Fruit fly (Drosophila melanogaster): ENCODE results near the gene fabp.

fabp gene

dm6 chr3R:11566769-11567570 is at the start of gene fabp, which contains the start of gene sea:
TSS of gene fabp (minus strand) at chr3R:11567054.
TSS of gene sea (minus strand) at chr3R:11567054.
- peak; percentile 91 for TF ChIP-seq CG17801 (GFP tag; optimal IDR thresholded peaks at IDR 0.05; ENCODE audit: partially characterized antibody)

DNA sequence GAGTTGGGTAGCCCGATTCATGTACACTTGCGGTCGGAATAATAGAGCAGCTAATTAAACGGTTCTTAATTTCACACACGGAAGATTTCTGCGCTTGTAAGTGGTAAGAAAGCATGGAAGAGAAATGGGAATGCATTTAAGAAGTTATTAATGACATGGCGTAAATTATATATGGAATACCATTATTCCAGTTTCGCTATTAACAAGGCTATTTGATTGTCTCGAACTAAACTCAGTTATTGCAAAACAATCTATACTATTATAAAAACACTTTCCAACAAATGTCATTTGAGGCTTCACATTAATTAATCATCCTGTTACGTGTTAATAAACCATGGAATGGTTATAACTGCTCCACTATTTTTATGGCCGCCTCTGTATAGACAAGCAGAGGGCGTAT is 49.4 kb upstream of the fabp start:
- no peak for TF ChIP-seq CG17801 (GFP tag; optimal IDR thresholded peaks at IDR 0.05; ENCODE audit: partially characterized antibody)

DNA sequence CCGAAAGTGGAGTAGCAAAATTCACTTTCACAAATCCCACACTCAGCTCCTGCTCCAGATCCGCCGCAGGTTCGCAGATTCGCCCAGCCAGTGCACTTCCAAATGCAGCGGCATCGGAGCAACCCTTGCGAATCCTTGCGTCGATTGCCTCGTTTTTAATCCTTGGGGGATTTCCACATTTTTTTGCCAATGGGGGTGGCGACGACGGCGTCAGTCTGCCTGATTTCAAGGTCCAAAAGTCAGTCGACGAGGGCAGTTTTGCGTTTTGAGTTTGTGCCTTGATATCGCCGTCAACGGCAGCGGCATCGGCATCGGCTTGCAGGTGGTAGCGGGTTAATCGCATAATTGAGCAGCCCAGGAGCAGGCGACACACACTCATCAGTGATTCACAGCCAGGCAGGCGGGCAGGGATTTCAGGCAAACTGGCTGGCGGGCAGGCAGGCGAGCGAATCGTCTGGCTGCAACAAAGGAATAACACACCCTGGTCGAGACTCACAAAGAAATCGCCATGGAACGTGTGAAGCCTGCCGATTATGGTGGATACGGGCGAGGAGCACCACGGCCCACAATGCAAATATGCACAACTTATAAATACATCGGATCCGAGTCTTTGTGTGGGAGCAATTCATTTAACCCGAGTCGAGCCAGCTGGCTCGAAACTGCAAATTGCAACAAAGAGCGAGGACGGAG is 48.7 kb upstream of the fabp start:
- TF ChIP-seq CG17801 (GFP tag; optimal IDR thresholded peaks at IDR 0.05; ENCODE audit: partially characterized antibody), result no peak

DNA sequence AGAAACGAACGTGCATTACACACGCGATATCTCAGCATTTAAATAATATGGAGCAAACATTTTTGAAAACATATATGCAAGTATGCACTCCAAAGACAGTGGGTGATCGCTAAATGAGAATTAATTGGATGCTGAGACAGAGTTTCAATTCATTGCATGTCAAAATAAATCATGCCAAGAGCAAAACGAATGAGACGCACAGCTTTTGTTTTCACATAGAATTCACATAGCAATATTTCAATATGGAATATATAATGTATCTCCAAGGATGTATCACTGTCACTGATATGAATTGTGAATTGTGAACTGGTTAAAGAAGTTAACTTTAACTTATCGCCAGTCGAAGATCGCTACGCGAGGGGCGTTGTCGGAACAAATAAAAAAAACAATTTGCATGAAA is 47.7 kb upstream of the fabp start:
- TF ChIP-seq CG17801 (GFP tag; optimal IDR thresholded peaks at IDR 0.05; ENCODE audit: partially characterized antibody), result no peak

DNA sequence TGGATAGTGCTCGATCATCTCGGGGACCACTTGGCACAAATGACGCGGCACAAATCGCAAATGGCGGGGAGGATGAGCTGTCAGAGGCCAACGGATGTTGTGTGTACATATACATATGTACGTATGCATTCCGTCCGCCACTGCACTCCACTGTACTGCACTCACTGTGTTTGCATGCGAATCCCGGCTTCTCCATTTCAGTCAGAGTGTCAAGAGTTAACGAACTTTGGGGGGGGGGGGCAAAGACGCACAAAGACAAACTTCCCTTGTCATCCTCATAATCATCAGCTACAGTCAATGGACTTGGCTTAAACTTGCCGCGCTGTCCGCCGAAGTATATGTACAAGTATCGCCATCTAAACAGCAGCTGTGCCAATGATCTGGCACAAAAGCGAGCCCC is 47.3 kb upstream of the fabp start:
- TF ChIP-seq CG17801 (GFP tag; optimal IDR thresholded peaks at IDR 0.05; ENCODE audit: partially characterized antibody), result no peak

dm6 chr3R:11613252-11614036 is 46.6 kb upstream of the fabp start:
- no peak for TF ChIP-seq CG17801 (GFP tag; optimal IDR thresholded peaks at IDR 0.05; ENCODE audit: partially characterized antibody)

DNA sequence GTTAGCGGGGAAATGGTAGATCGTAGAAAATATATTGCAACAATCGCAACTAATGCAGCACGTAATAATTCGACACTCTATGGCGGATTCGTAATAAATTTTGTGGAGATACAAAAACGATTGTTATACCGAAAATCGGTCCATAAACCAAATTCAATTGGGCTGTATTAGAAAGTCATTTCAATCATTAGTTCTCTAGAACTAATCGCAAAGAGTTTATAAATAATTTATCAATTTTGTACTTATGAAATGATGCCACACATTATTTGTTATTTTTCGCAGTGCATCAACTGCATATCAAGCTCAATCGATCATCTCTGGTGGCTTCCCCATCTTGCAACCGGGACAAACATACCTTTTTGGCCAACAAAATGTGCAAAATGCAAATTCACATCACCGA is 45.6 kb upstream of the fabp start:
- TF ChIP-seq CG17801 (GFP tag; optimal IDR thresholded peaks at IDR 0.05; ENCODE audit: partially characterized antibody), result no peak

- TF ChIP-seq CG17801 (GFP tag; optimal IDR thresholded peaks at IDR 0.05; ENCODE audit: partially characterized antibody), result no peak
Measured at dm6 chr3R:11606679-11607078, 39.8 kb upstream of the fabp start.

- peak; percentile 58 for TF ChIP-seq CG17801 (GFP tag; optimal IDR thresholded peaks at IDR 0.05; ENCODE audit: partially characterized antibody)
Measured at dm6 chr3R:11604654-11605436, 38.0 kb upstream of the fabp start.

dm6 chr3R:11603136-11603535 is 36.3 kb upstream of the fabp start:
- TF ChIP-seq CG17801 (GFP tag; optimal IDR thresholded peaks at IDR 0.05; ENCODE audit: partially characterized antibody), result no peak

DNA sequence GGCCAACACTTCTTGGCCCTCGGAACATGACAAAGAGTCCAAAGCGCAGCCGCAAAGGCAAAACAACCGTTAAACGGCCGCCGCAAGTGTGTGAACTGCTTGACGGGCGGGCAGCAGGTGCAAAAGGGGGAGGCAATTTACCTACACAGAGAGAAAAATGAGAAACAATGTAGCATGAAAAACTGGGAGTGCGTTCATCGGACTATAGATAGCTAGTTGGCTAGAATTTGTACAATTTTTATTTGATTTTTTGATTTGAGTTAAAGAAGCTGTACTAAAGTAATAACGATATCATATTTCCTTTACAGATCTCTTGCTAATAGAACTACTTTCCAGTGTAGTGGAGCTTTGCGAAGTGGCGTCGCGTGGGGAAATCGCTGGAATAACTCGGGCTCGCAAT is 28.7 kb upstream of the fabp start:
- no peak for TF ChIP-seq CG17801 (GFP tag; optimal IDR thresholded peaks at IDR 0.05; ENCODE audit: partially characterized antibody)

DNA sequence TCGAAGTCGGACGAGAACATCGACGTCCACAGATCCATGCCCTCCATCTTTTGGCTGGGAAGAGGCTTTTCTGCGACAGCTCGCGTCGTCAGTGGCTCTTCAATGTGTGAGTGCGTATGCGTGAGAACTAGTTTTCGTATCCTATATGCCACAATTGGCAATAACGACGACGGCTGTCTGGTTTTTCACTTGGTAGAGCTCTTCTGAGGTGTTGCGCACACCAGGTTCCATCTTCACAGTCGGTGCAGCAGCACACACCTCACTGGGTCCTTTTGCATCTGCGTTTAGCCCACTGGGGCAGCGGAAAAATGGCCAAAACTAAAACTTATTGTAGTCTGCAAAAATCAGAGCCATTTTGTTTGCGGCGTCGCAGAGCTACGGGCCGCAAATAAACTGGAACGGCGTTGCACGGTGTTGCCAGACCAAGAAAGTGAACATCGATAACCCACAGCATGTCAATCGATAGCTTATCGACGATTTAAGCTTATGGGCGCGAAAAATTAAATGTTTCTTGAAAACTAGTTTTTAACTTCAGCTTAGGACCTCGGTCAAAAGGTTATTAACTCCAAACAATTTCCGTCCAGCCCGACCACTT is 23.0 kb upstream of the fabp start, which contains the start of gene CG6791:
CG6791 (minus strand) TSS at position 383 of the 595 bp plus-strand sequence.
- peak; percentile 46 for TF ChIP-seq CG17801 (GFP tag; optimal IDR thresholded peaks at IDR 0.05; ENCODE audit: partially characterized antibody)

- TF ChIP-seq CG17801 (GFP tag; optimal IDR thresholded peaks at IDR 0.05; ENCODE audit: partially characterized antibody), result peak; percentile 82
Measured at dm6 chr3R:11582253-11582589, 15.4 kb upstream of the fabp start.
